Fruit fly (Drosophila melanogaster): ENCODE results near the gene tll.

Gene tll

dm6 chr3R:30813903-30814339, 38.2 kb upstream of the tll start (continued):
- peak; percentile 72 for TF ChIP-seq CG12155 (GFP tag; optimal IDR thresholded peaks at IDR 0.05)
- TF ChIP-seq CG6254 (GFP tag; optimal IDR thresholded peaks at IDR 0.05), result peak; percentile 82
- no peak for TF ChIP-seq Opbp (GFP tag; IDR thresholded peaks at IDR 0.05; ENCODE audit: partially characterized antibody)
- peak; percentile 80 for TF ChIP-seq CG7357 (GFP tag; IDR thresholded peaks at IDR 0.05)
- peak; percentile 80 for TF ChIP-seq Mrtf (GFP tag; IDR thresholded peaks at IDR 0.05)
- peak; percentile 69 for TF ChIP-seq Deaf1 (tag; optimal IDR thresholded peaks at IDR 0.05)
- peak; percentile 89 for TF ChIP-seq CG4424 (GFP tag; optimal IDR thresholded peaks at IDR 0.05)
- peak; percentile 11 for TF ChIP-seq abd-A (tag; optimal IDR thresholded peaks at IDR 0.05)
- TF ChIP-seq fru (optimal IDR thresholded peaks at IDR 0.05), result no peak
- peak; percentile 78 for TF ChIP-seq zen (tag; optimal IDR thresholded peaks at IDR 0.05)
- TF ChIP-seq maf-S (GFP tag; optimal IDR thresholded peaks at IDR 0.05), result peak; percentile 52
- TF ChIP-seq sima (GFP tag; optimal IDR thresholded peaks at IDR 0.05), result peak; percentile 49
- TF ChIP-seq NFAT (GFP tag; IDR thresholded peaks at IDR 0.05), result peak; percentile 32; the same call in 1 of the 2 replicates
- peak; percentile 78 for TF ChIP-seq onecut (GFP tag; IDR thresholded peaks at IDR 0.05)
- TF ChIP-seq pho (GFP tag; optimal IDR thresholded peaks at IDR 0.05), result peak; percentile 41
- no peak for TF ChIP-seq HLHmδ (GFP tag; optimal IDR thresholded peaks at IDR 0.05)
- peak; percentile 86 for TF ChIP-seq ATbp (GFP tag; optimal IDR thresholded peaks at IDR 0.05)
- TF ChIP-seq CG11398 (GFP tag; optimal IDR thresholded peaks at IDR 0.05), result peak; percentile 75
- peak; percentile 83 for TF ChIP-seq Aef1 (GFP tag; IDR thresholded peaks at IDR 0.05)
- no peak for TF ChIP-seq nerfin-2 (GFP tag; IDR thresholded peaks at IDR 0.05; ENCODE audit: partially characterized antibody)
- peak; percentile 68 for TF ChIP-seq NfI (GFP tag; optimal IDR thresholded peaks at IDR 0.05)
- peak; percentile 80 for TF ChIP-seq CG16863 (GFP tag; optimal IDR thresholded peaks at IDR 0.05)
- peak; percentile 83 for TF ChIP-seq CG11247 (GFP tag; IDR thresholded peaks at IDR 0.05)
- no peak for TF ChIP-seq Trl (optimal IDR thresholded peaks at IDR 0.05)
- peak; percentile 89 for TF ChIP-seq Trl (GFP tag; optimal IDR thresholded peaks at IDR 0.05)
- 0 out of 3 replicates have a peak, but pooled peaks have one; percentile 78 for TF ChIP-seq CG3726 (GFP tag; IDR thresholded peaks at IDR 0.05)
- peak; percentile 66 for TF ChIP-seq Nf-YB (GFP tag; optimal IDR thresholded peaks at IDR 0.05)
- TF ChIP-seq CG8290 (GFP tag; optimal IDR thresholded peaks at IDR 0.05), result peak; percentile 57
- TF ChIP-seq CG8290 (tag; optimal IDR thresholded peaks at IDR 0.05), result peak in 1 of 2 experiments; percentile 91
- TF ChIP-seq CG2120 (GFP tag; optimal IDR thresholded peaks at IDR 0.05), result peak; percentile 81
- TF ChIP-seq org-1 (GFP tag; optimal IDR thresholded peaks at IDR 0.05), result peak; percentile 81
- peak; percentile 4 for TF ChIP-seq CG13894 (tag; optimal IDR thresholded peaks at IDR 0.05)
- peak; percentile 90 for TF ChIP-seq dysf (GFP tag; IDR thresholded peaks at IDR 0.05)
- TF ChIP-seq D (optimal IDR thresholded peaks at IDR 0.05), result no peak
- peak; percentile 84 for TF ChIP-seq D (GFP tag; optimal IDR thresholded peaks at IDR 0.05)
- peak; percentile 77 for TF ChIP-seq crol (GFP tag; IDR thresholded peaks at IDR 0.05)
- TF ChIP-seq CG12104 (GFP tag; optimal IDR thresholded peaks at IDR 0.05), result peak; percentile 79
- peak; percentile 92 for TF ChIP-seq CG12769 (tag; optimal IDR thresholded peaks at IDR 0.05)
- peak; percentile 88 for TF ChIP-seq Ptx1 (GFP tag; IDR thresholded peaks at IDR 0.05)
- TF ChIP-seq az2 (GFP tag; optimal IDR thresholded peaks at IDR 0.05), result peak; percentile 82
- no peak for TF ChIP-seq bigmax (GFP tag; optimal IDR thresholded peaks at IDR 0.05)
- peak; percentile 85 for TF ChIP-seq CG10267 (tag; optimal IDR thresholded peaks at IDR 0.05)
- peak; percentile 49 for TF ChIP-seq fd64A (GFP tag; optimal IDR thresholded peaks at IDR 0.05)
- TF ChIP-seq NC2β (GFP tag; optimal IDR thresholded peaks at IDR 0.05), result peak; percentile 78
- TF ChIP-seq CG14014 (GFP tag; IDR thresholded peaks at IDR 0.05), result peak; percentile 84
- peak; percentile 88 for TF ChIP-seq Asciz (GFP tag; optimal IDR thresholded peaks at IDR 0.05)
- peak; percentile 61 for TF ChIP-seq CG4282 (GFP tag; optimal IDR thresholded peaks at IDR 0.05)
- TF ChIP-seq repo (GFP tag; optimal IDR thresholded peaks at IDR 0.05), result peak; percentile 82
- TF ChIP-seq Ssrp (tag; optimal IDR thresholded peaks at IDR 0.05), result peak; percentile 76
- TF ChIP-seq ems (GFP tag; optimal IDR thresholded peaks at IDR 0.05), result peak; percentile 82
- peak; percentile 77 for TF ChIP-seq salm (tag; optimal IDR thresholded peaks at IDR 0.05)
- peak; percentile 92 for TF ChIP-seq CG1603 (tag; optimal IDR thresholded peaks at IDR 0.05)
